Fruit fly (Drosophila melanogaster): ENCODE results near the gene Or33a.

DNA sequence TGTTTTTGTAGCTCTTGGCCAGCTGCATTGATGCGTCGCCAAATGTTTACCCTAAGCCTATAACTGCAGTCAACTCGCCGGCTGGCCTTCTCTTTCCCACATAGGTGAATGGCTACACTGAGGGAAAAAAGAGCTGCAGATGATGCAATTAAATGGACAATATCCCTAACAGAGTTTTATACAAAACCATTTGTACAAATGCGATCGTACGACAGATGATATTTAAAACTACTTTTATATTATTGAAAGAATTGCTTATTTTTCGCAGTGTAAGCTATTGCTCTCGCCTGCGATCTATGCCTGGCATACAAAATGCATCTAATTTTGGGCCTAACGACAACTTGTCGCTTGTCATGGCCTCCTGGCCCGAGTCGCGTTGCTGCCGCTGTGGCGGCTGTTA is 15.6 kb downstream of the Or33a start:
- no peak for TF ChIP-seq CG11617 (GFP tag; optimal IDR thresholded peaks at IDR 0.05)
- TF ChIP-seq Clk (GFP tag; optimal IDR thresholded peaks at IDR 0.05), result no peak
- no peak for TF ChIP-seq pad (GFP tag; optimal IDR thresholded peaks at IDR 0.05)
- TF ChIP-seq CG12768 (GFP tag; optimal IDR thresholded peaks at IDR 0.05), result no peak
- TF ChIP-seq CG1620 (GFP tag; optimal IDR thresholded peaks at IDR 0.05), result no peak
- no peak for TF ChIP-seq ovo (GFP tag; optimal IDR thresholded peaks at IDR 0.05)
- TF ChIP-seq CG7045 (GFP tag; optimal IDR thresholded peaks at IDR 0.05), result no peak
- TF ChIP-seq CG7101 (tag; optimal IDR thresholded peaks at IDR 0.05), result peak; percentile 1
- no peak for TF ChIP-seq Crg-1 (GFP tag; optimal IDR thresholded peaks at IDR 0.05)
- no peak for TF ChIP-seq bab1 (GFP tag; optimal IDR thresholded peaks at IDR 0.05)
- no peak for TF ChIP-seq Mnt (GFP tag; optimal IDR thresholded peaks at IDR 0.05)
- peak; percentile 33 for TF ChIP-seq kay (GFP tag; ENCODE audit: borderline replicate concordance)
- no peak for TF ChIP-seq toe (GFP tag; optimal IDR thresholded peaks at IDR 0.05)
- TF ChIP-seq CG14711 (tag; optimal IDR thresholded peaks at IDR 0.05), result no peak

All from whole organism, adult.